Worm (Caenorhabditis elegans) whole organism, L4 larva: Measurements from ENCODE around the gene mab-23.

Source experiments
- F26F4.8 ChIP-seq: fragments of 200-800 bp; sonication (Bioruptor generic); conservative IDR thresholded peaks from 2 replicates; pipeline ENCODE4 v1.3.6; 2022; ENCODE audit warnings: missing genetic modification characterization, missing compliant biosample characterization
- T26A8.4 ChIP-seq: fragments of 200-800 bp; sonication (Bioruptor generic); IDR thresholded peaks from 2 replicates; pipeline ENCODE4 v1.3.6; 2022; ENCODE audit warnings: missing genetic modification characterization, missing compliant biosample characterization
- Y105C5A.15 ChIP-seq: fragments of 200-800 bp; sonication (Bioruptor generic); IDR thresholded peaks from 2 replicates; pipeline ENCODE4 v1.3.6; 2022; ENCODE audit warnings: missing genetic modification characterization, missing compliant biosample characterization
- aha-1 ChIP-seq: fragments of 150-350 bp; peaks from one replicate; lab custom pipeline; 2014; ENCODE audit warnings: missing biosample characterization, missing genetic modification characterization
- attf-4 ChIP-seq: sonication (generic microtip); optimal IDR thresholded peaks from 3 replicates; lab custom pipeline; 2017; ENCODE audit warnings: missing biosample characterization, missing genetic modification characterization
- ceh-20 ChIP-seq: fragments of 200-800 bp; sonication (Bioruptor generic); IDR thresholded peaks from 2 replicates; pipeline ENCODE4 v1.3.6; 2022; ENCODE audit warnings: missing genetic modification reagents, missing genetic modification characterization, missing compliant biosample characterization
- ceh-28 ChIP-seq: fragments of 150-350 bp; optimal IDR thresholded peaks from 2 replicates; lab custom pipeline; 2014; ENCODE audit warnings: missing biosample characterization, missing genetic modification reagents, missing genetic modification characterization
- ceh-62 ChIP-seq: sonication (generic microtip); optimal IDR thresholded peaks from 2 replicates; lab custom pipeline; 2017; ENCODE audit warnings: missing biosample characterization, missing genetic modification characterization
- ces-1 ChIP-seq: fragments of 150-350 bp; sonication (generic microtip); optimal IDR thresholded peaks from 4 replicates; lab custom pipeline; 2014; ENCODE audit warnings: missing biosample characterization, missing genetic modification reagents, missing genetic modification characterization
- ctbp-1 ChIP-seq: fragments of 200-800 bp; sonication (Bioruptor generic); IDR thresholded peaks from 2 replicates; pipeline ENCODE4 v1.3.6; 2022; ENCODE audit warnings: missing genetic modification reagents, missing genetic modification characterization, missing compliant biosample characterization
- daf-16 ChIP-seq, 3 experiments: sonication (generic microtip); optimal IDR thresholded peaks; 2 replicates each; lab custom pipeline; 2016 to 2017; ENCODE audit warnings: missing genetic modification characterization in 3 of 3, missing genetic modification reagents in 3 of 3, mild to moderate bottlenecking in 2 of 3, missing compliant biosample characterization in 2 of 3, missing biosample characterization in 1 of 3, moderate library complexity in 1 of 3
- daf-19 ChIP-seq: fragments of 200-800 bp; sonication (Bioruptor generic); conservative IDR thresholded peaks from 2 replicates; pipeline ENCODE4 v1.3.6; 2022; ENCODE audit warnings: missing genetic modification characterization, missing compliant biosample characterization
- dmd-6 ChIP-seq: fragments of 200-800 bp; sonication (Bioruptor generic); IDR thresholded peaks from 2 replicates; pipeline ENCODE4 v1.3.6; 2022; ENCODE audit warnings: missing genetic modification reagents, missing genetic modification characterization, missing compliant biosample characterization
- dpl-1 ChIP-seq: fragments of 150-350 bp; optimal IDR thresholded peaks from 2 replicates; lab custom pipeline; 2014; ENCODE audit warnings: missing biosample characterization, missing genetic modification reagents, missing genetic modification characterization
- dve-1 ChIP-seq: sonication (generic microtip); optimal IDR thresholded peaks from 2 replicates; lab custom pipeline; 2017; ENCODE audit warnings: antibody characterized with exemption, mild to moderate bottlenecking, missing genetic modification characterization, missing compliant biosample characterization; ENCODE audit not compliant: insufficient read depth
- egl-43 ChIP-seq: fragments of 200-800 bp; sonication (Bioruptor generic); IDR thresholded peaks from 2 replicates; pipeline ENCODE4 v1.3.6; 2022; ENCODE audit warnings: missing genetic modification reagents, missing genetic modification characterization, missing compliant biosample characterization
- fkh-10 ChIP-seq: fragments of 150-350 bp; optimal IDR thresholded peaks from 2 replicates; lab custom pipeline; 2014; ENCODE audit warnings: missing biosample characterization, missing genetic modification reagents, missing genetic modification characterization
- hlh-11 ChIP-seq: fragments of 200-800 bp; sonication (Bioruptor generic); optimal IDR thresholded peaks from 2 replicates; lab custom pipeline; 2018; ENCODE audit warnings: mild to moderate bottlenecking, missing genetic modification characterization, missing compliant biosample characterization
- hlh-30 ChIP-seq: sonication (generic microtip); optimal IDR thresholded peaks from 2 replicates; lab custom pipeline; 2017; ENCODE audit warnings: antibody characterized with exemption, mild to moderate bottlenecking, missing genetic modification characterization, missing compliant biosample characterization; ENCODE audit not compliant: insufficient read depth
- hmg-1.1 ChIP-seq: fragments of 200-800 bp; sonication (Bioruptor generic); IDR thresholded peaks from 2 replicates; pipeline ENCODE4 v1.3.6; 2022; ENCODE audit warnings: missing genetic modification reagents, missing genetic modification characterization, missing compliant biosample characterization
- jun-1 ChIP-seq: fragments of 150-350 bp; optimal IDR thresholded peaks from 2 replicates; lab custom pipeline; 2014; ENCODE audit warnings: missing biosample characterization, missing genetic modification reagents, missing genetic modification characterization
- lim-7 ChIP-seq: fragments of 200-800 bp; sonication (Bioruptor generic); IDR thresholded peaks from 2 replicates; pipeline ENCODE4 v1.3.6; 2022; ENCODE audit warnings: missing genetic modification characterization, missing compliant biosample characterization
- lin-1 ChIP-seq: fragments of 200-800 bp; sonication (Bioruptor generic); IDR thresholded peaks from 2 replicates; pipeline ENCODE4 v1.3.6; 2022; ENCODE audit warnings: missing genetic modification reagents, missing genetic modification characterization, missing compliant biosample characterization
- lin-39 ChIP-seq: fragments of 150-350 bp; optimal IDR thresholded peaks from 2 replicates; lab custom pipeline; 2014; ENCODE audit warnings: missing biosample characterization, missing genetic modification reagents, missing genetic modification characterization
- lir-3 ChIP-seq: sonication (generic microtip); optimal IDR thresholded peaks from 2 replicates; lab custom pipeline; 2016; ENCODE audit warnings: mild to moderate bottlenecking, missing genetic modification characterization, missing compliant biosample characterization
- lsy-2 ChIP-seq, 2 experiments: fragments of 150-350 bp in 1 of 2; sonication (generic microtip) in 1 of 2; optimal IDR thresholded peaks; 2 replicates each; lab custom pipeline; 2014 to 2017; ENCODE audit warnings: missing biosample characterization in 2 of 2, missing genetic modification characterization in 2 of 2
- mdl-1 ChIP-seq, 2 experiments: fragments of 150-350 bp in 1 of 2; sonication (generic microtip) in 1 of 2; optimal IDR thresholded peaks; 2 replicates each; lab custom pipeline; 2014 to 2017; ENCODE audit warnings: missing biosample characterization in 2 of 2, missing genetic modification characterization in 2 of 2
- mdt-29 ChIP-seq: fragments of 200-800 bp; sonication (Bioruptor generic); IDR thresholded peaks from 2 replicates; pipeline ENCODE4 v1.3.6; 2022; ENCODE audit warnings: missing genetic modification reagents, missing genetic modification characterization, missing compliant biosample characterization
- mep-1 ChIP-seq: fragments of 150-350 bp; sonication (generic microtip); optimal IDR thresholded peaks from 3 replicates; lab custom pipeline; 2014; ENCODE audit warnings: missing biosample characterization, missing genetic modification characterization
- mes-2 ChIP-seq: sonication (generic microtip); optimal IDR thresholded peaks from 2 replicates; lab custom pipeline; 2016; ENCODE audit warnings: missing genotype, mild to moderate bottlenecking, missing genetic modification characterization, missing compliant biosample characterization; ENCODE audit not compliant: poor library complexity, severe bottlenecking
- mxl-3 ChIP-seq: fragments of 200-800 bp; sonication (Bioruptor generic); optimal IDR thresholded peaks from 2 replicates; lab custom pipeline; 2018; ENCODE audit warnings: mild to moderate bottlenecking, missing genetic modification characterization, missing compliant biosample characterization
- nhr-11 ChIP-seq: fragments of 150-350 bp; optimal IDR thresholded peaks from 2 replicates; lab custom pipeline; 2014; ENCODE audit warnings: missing biosample characterization, missing genetic modification characterization
- nhr-237 ChIP-seq: sonication (generic microtip); optimal IDR thresholded peaks from 2 replicates; lab custom pipeline; 2017; ENCODE audit warnings: missing biosample characterization, missing genetic modification characterization
- nhr-28 ChIP-seq: fragments of 150-350 bp; optimal IDR thresholded peaks from 2 replicates; lab custom pipeline; 2014; ENCODE audit warnings: missing biosample characterization, missing genetic modification characterization
- nhr-48 ChIP-seq: sonication (generic microtip); optimal IDR thresholded peaks from 2 replicates; lab custom pipeline; 2016; ENCODE audit warnings: mild to moderate bottlenecking, missing genetic modification characterization, missing compliant biosample characterization
- pha-4 ChIP-seq, 2 experiments: fragments of 150-350 bp in 1 of 2; fragments of 200-800 bp in 1 of 2; sonication (Bioruptor generic) in 1 of 2; IDR thresholded peaks in 1 of 2; optimal IDR thresholded peaks in 1 of 2; 2 replicates each; pipeline versions ENCODE4 v1.3.6 to Lab custom; 2014 to 2022; ENCODE audit warnings: missing genetic modification characterization in 2 of 2, missing genetic modification reagents in 2 of 2, missing biosample characterization in 1 of 2, missing compliant biosample characterization in 1 of 2
- pqm-1 ChIP-seq: sonication (generic microtip); optimal IDR thresholded peaks from 2 replicates; lab custom pipeline; 2017; ENCODE audit warnings: missing biosample characterization, missing genetic modification characterization
- rbr-2 ChIP-seq: sonication (generic microtip); optimal IDR thresholded peaks from 2 replicates; lab custom pipeline; 2016; ENCODE audit warnings: missing genotype, missing genetic modification characterization, missing compliant biosample characterization
- sdz-12 ChIP-seq: fragments of 200-800 bp; sonication (Bioruptor generic); optimal IDR thresholded peaks from 2 replicates; lab custom pipeline; 2018; ENCODE audit warnings: mild to moderate bottlenecking, missing genetic modification characterization, missing compliant biosample characterization
- set-16 ChIP-seq: fragments of 200-800 bp; sonication (Bioruptor generic); IDR thresholded peaks from 2 replicates; pipeline ENCODE4 v1.3.6; 2022; ENCODE audit warnings: missing genetic modification reagents, missing genetic modification characterization, missing compliant biosample characterization
- spr-1 ChIP-seq: sonication (generic microtip); optimal IDR thresholded peaks from 2 replicates; lab custom pipeline; 2016; ENCODE audit warnings: mild to moderate bottlenecking, missing genetic modification characterization, missing compliant biosample characterization
- tag-97 ChIP-seq: fragments of 200-800 bp; sonication (Bioruptor generic); IDR thresholded peaks from 2 replicates; pipeline ENCODE4 v1.3.6; 2022; ENCODE audit warnings: missing genetic modification characterization, missing compliant biosample characterization
- tra-1 ChIP-seq: fragments of 200-800 bp; sonication (Bioruptor generic); IDR thresholded peaks from 2 replicates; pipeline ENCODE4 v1.3.6; 2022; ENCODE audit warnings: missing genetic modification reagents, missing genetic modification characterization, missing compliant biosample characterization
- zag-1 ChIP-seq: fragments of 150-350 bp; optimal IDR thresholded peaks from 2 replicates; lab custom pipeline; 2014; ENCODE audit warnings: missing biosample characterization, missing genetic modification characterization
- zip-2 ChIP-seq: fragments of 150-350 bp; optimal IDR thresholded peaks from 2 replicates; lab custom pipeline; 2014; ENCODE audit warnings: missing biosample characterization, missing genetic modification characterization

The mab-23 gene

ce11 chrV:10679990-10680602 lies 47.2 kb downstream of the mab-23 start:
- TF ChIP-seq dpl-1 (GFP tag; lab: Kevin White, UChicago) (no peak), lsy-2 (tag; optimal IDR thresholded peaks at IDR 0.05; lab: Kevin White, UChicago) (peak in 1 of 2 experiments; percentile 77), mes-2 (peak; percentile 24), tag-97 (GFP tag; lab: Robert Waterston, UW) (no peak), aha-1 (peak; percentile 65), fkh-10 (GFP tag; lab: Kevin White, UChicago) (peak; percentile 43)

ce11 chrV:10681117-10681959 lies 48.5 kb downstream of the mab-23 start:
- TF ChIP-seq aha-1 (peak; percentile 75), zip-2 (tag; lab: Kevin White, UChicago) (no peak), hmg-1.1 (GFP tag; lab: Robert Waterston, UW) (peak; percentile 53; the same call in 1 of the 2 replicates), rbr-2 (tag; lab: Kevin White, UChicago) (peak; percentile 27), lir-3 (tag; lab: Kevin White, UChicago) (no peak), mep-1 (peak; percentile 11), tra-1 (GFP tag; lab: Robert Waterston, UW) (no peak), egl-43 (GFP tag; lab: Robert Waterston, UW) (0 out of 2 replicates have a peak, but pooled peaks have one; percentile 11), ctbp-1 (GFP tag; lab: Robert Waterston, UW) (0 out of 2 replicates have a peak, but pooled peaks have one; percentile 8), ces-1 (GFP tag; lab: Kevin White, UChicago) (no peak), mdl-1 (tag; optimal IDR thresholded peaks at IDR 0.05; lab: Kevin White, UChicago) (peak in 1 of 2 experiments; percentile 78), mdt-29 (no peak), lin-1 (GFP tag; lab: Robert Waterston, UW) (peak; percentile 23; the same call in 1 of the 2 replicates), sdz-12 (GFP tag; lab: Kevin White, UChicago) (no peak), nhr-28 (tag; lab: Kevin White, UChicago) (peak; percentile 57), ceh-62 (tag; lab: Kevin White, UChicago) (no peak), attf-4 (peak; percentile 1), hlh-11 (tag; lab: Kevin White, UChicago) (peak; percentile 73), nhr-11 (peak; percentile 63), dmd-6 (peak; percentile 79), jun-1 (tag; lab: Kevin White, UChicago) (no peak), T26A8.4 (GFP tag; lab: Robert Waterston, UW) (0 out of 2 replicates have a peak, but pooled peaks have one; percentile 39), daf-16 (GFP tag; optimal IDR thresholded peaks at IDR 0.05; lab: Kevin White, UChicago) (peak in 1 of 2 experiments; percentile 73), daf-16 (tag; optimal IDR thresholded peaks at IDR 0.05; lab: Kevin White, UChicago) (peak; percentile 67), nhr-237 (tag; lab: Kevin White, UChicago) (no peak), mxl-3 (GFP tag; lab: Kevin White, UChicago) (peak; percentile 88), lim-7 (GFP tag; lab: Robert Waterston, UW) (0 out of 2 replicates have a peak, but pooled peaks have one; percentile 17), dpl-1 (GFP tag; lab: Kevin White, UChicago) (peak; percentile 1), pqm-1 (tag; lab: Kevin White, UChicago) (peak; percentile 47), spr-1 (tag; lab: Kevin White, UChicago) (peak; percentile 56), dve-1 (tag; lab: Kevin White, UChicago) (peak; percentile 64), nhr-48 (peak; percentile 77), F26F4.8 (GFP tag; lab: Robert Waterston, UW) (no peak), pha-4 (GFP tag; IDR thresholded peaks at IDR 0.05; lab: Robert Waterston, UW) (no peak), pha-4 (tag; optimal IDR thresholded peaks at IDR 0.05; lab: Kevin White, UChicago) (no peak), zag-1 (tag; lab: Kevin White, UChicago) (no peak), lsy-2 (tag; optimal IDR thresholded peaks at IDR 0.05; lab: Kevin White, UChicago) (peak in 1 of 2 experiments; percentile 6), daf-19 (GFP tag; lab: Robert Waterston, UW) (no peak), set-16 (GFP tag; lab: Robert Waterston, UW) (peak; percentile 45; the same call in 1 of the 2 replicates), ceh-20 (GFP tag; lab: Robert Waterston, UW) (no peak), lin-39 (tag; lab: Kevin White, UChicago) (no peak), hlh-30 (tag; lab: Kevin White, UChicago) (peak; percentile 24), Y105C5A.15 (no peak), ceh-28 (tag; lab: Kevin White, UChicago) (peak; percentile 43)
